Worm (Caenorhabditis elegans): ENCODE data around the gene nhr-152.

DNA sequence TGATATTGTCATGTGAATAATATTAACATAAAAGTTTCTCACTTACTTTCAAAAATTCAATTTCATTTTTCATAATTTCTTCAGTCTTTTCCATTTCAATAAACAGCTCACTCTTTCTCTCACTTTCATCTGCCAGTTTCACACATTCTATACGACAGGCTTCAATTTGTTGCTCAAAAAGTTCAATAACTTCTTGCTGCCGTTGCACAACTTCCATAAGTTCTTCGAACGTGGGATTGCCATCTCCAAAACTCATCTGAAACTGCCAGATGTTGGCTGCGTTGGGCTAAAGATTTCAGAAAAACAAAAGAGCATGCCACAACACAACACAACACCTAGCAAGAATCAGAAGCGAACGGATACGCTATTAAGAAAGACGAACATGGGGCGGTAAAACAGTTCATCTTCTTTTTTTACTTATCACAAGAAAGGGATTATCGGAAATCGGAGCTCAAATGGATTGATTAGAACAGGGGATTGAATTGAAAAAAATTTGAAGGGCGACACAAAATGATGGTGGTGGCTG lies 47.2 kb downstream of the nhr-152 start:
- no peak for TF ChIP-seq unc-130 (GFP tag; optimal IDR thresholded peaks at IDR 0.05)
- TF ChIP-seq pqm-1 (tag; optimal IDR thresholded peaks at IDR 0.05): no peak
- no peak for TF ChIP-seq fkh-10 (GFP tag; optimal IDR thresholded peaks at IDR 0.05)
- TF ChIP-seq jun-1 (tag; optimal IDR thresholded peaks at IDR 0.05): no peak
- no peak for TF ChIP-seq egl-27 (tag; optimal IDR thresholded peaks at IDR 0.05)
- TF ChIP-seq Y75B8A.6 (GFP tag; IDR thresholded peaks at IDR 0.05): no peak
- no peak for TF ChIP-seq unc-62 (GFP tag; optimal IDR thresholded peaks at IDR 0.05 in 1 of 2)
- TF ChIP-seq unc-62 (tag; optimal IDR thresholded peaks at IDR 0.05): no peak

Data from whole organism, L4 larva.